Fruit fly (Drosophila melanogaster): ENCODE measurements around the gene Sox21b.

dm6 chr3L:14064065-14064414, 67.1 kb downstream of the Sox21b start:
- TF ChIP-seq CG7101 (tag; optimal IDR thresholded peaks at IDR 0.05) (no peak), CG1620 (GFP tag; optimal IDR thresholded peaks at IDR 0.05) (no peak), CG5204 (GFP tag; optimal IDR thresholded peaks at IDR 0.05) (no peak), CG12768 (GFP tag; optimal IDR thresholded peaks at IDR 0.05) (no peak), bab1 (GFP tag; optimal IDR thresholded peaks at IDR 0.05) (no peak), Hr96 (GFP tag; optimal IDR thresholded peaks at IDR 0.05) (no peak), Clk (GFP tag; optimal IDR thresholded peaks at IDR 0.05) (no peak), ovo (GFP tag; optimal IDR thresholded peaks at IDR 0.05) (no peak), kay (GFP tag; ENCODE audit: borderline replicate concordance) (no peak)

All from whole organism, adult.